Worm (Caenorhabditis elegans): ENCODE data around the gene rgs-1.

The rgs-1 gene

ce11 chrIII:10064140-10064539 lies 47.8 kb upstream of the rgs-1 start, which contains the start of gene ekl-6:
Gene ekl-6, plus strand, starts transcription at chrIII:10064404.
- TF ChIP-seq snpc-4 (tag; optimal IDR thresholded peaks at IDR 0.05) (no peak), unc-55 (GFP tag; optimal IDR thresholded peaks at IDR 0.05) (peak; percentile 54), lsy-2 (tag; optimal IDR thresholded peaks at IDR 0.05) (peak in 1 of 2 experiments; percentile 47), ceh-16 (tag; optimal IDR thresholded peaks at IDR 0.05) (no peak), R02D3.7 (tag; optimal IDR thresholded peaks at IDR 0.05) (no peak), sma-3 (GFP tag; optimal IDR thresholded peaks at IDR 0.05) (peak; percentile 63), ztf-11 (tag; optimal IDR thresholded peaks at IDR 0.05) (no peak), fos-1 (tag; optimal IDR thresholded peaks at IDR 0.05) (peak; percentile 21), ZK546.5 (tag; optimal IDR thresholded peaks at IDR 0.05) (no peak), sma-9 (GFP tag; optimal IDR thresholded peaks at IDR 0.05) (peak; percentile 68), sma-9 (tag; optimal IDR thresholded peaks at IDR 0.05) (no peak), ztf-4 (tag; optimal IDR thresholded peaks at IDR 0.05) (no peak), F13H6.1 (tag; optimal IDR thresholded peaks at IDR 0.05) (peak; percentile 58), skn-1 (tag; optimal IDR thresholded peaks at IDR 0.05) (no peak), nhr-6 (tag; optimal IDR thresholded peaks at IDR 0.05) (no peak), mbf-1 (tag; optimal IDR thresholded peaks at IDR 0.05) (no peak), elt-3 (tag; optimal IDR thresholded peaks at IDR 0.05) (no peak), crh-2 (tag; optimal IDR thresholded peaks at IDR 0.05) (peak; percentile 4), C34F6.9 (tag; optimal IDR thresholded peaks at IDR 0.05) (peak; percentile 73), nhr-12 (tag; optimal IDR thresholded peaks at IDR 0.05) (no peak), gmeb-1 (tag; optimal IDR thresholded peaks at IDR 0.05) (peak; percentile 51), nhr-25 (tag; optimal IDR thresholded peaks at IDR 0.05) (no peak)

- TF ChIP-seq lin-13 (GFP tag; optimal IDR thresholded peaks at IDR 0.05) (no peak), R02D3.7 (tag; optimal IDR thresholded peaks at IDR 0.05) (no peak), elt-3 (tag; optimal IDR thresholded peaks at IDR 0.05) (no peak), ZK546.5 (tag; optimal IDR thresholded peaks at IDR 0.05) (no peak), ztf-11 (tag; optimal IDR thresholded peaks at IDR 0.05) (no peak), nhr-10 (tag; optimal IDR thresholded peaks at IDR 0.05) (no peak), unc-39 (tag; optimal IDR thresholded peaks at IDR 0.05) (no peak), ztf-4 (tag; optimal IDR thresholded peaks at IDR 0.05) (no peak), nhr-129 (tag; optimal IDR thresholded peaks at IDR 0.05) (no peak), blmp-1 (tag; optimal IDR thresholded peaks at IDR 0.05; ENCODE audit: insufficient read depth) (no peak), alr-1 (tag; optimal IDR thresholded peaks at IDR 0.05) (no peak), unc-55 (GFP tag; optimal IDR thresholded peaks at IDR 0.05) (no peak), Y55F3AM.14 (GFP tag; optimal IDR thresholded peaks at IDR 0.05) (no peak), nhr-23 (tag; optimal IDR thresholded peaks at IDR 0.05) (no peak), skn-1 (tag; optimal IDR thresholded peaks at IDR 0.05) (no peak), mbf-1 (tag; optimal IDR thresholded peaks at IDR 0.05) (no peak), mab-5 (tag; optimal IDR thresholded peaks at IDR 0.05) (no peak), nhr-6 (tag; optimal IDR thresholded peaks at IDR 0.05) (no peak)
These were observed 44.2 kb upstream of the rgs-1 start, which contains the start of gene T16G12.13 for ce11 chrIII:10060573-10060972. Gene T16G12.13, plus strand, starts transcription at chrIII:10060865.

- TF ChIP-seq unc-39 (tag; optimal IDR thresholded peaks at IDR 0.05) = no peak
- TF ChIP-seq dmd-4 (tag; optimal IDR thresholded peaks at IDR 0.05) = no peak
- no peak for TF ChIP-seq ztf-1 (GFP tag; conservative IDR thresholded peaks at IDR 0.05)
- TF ChIP-seq unc-55 (GFP tag; optimal IDR thresholded peaks at IDR 0.05) = no peak
- no peak for TF ChIP-seq nhr-11 (tag; optimal IDR thresholded peaks at IDR 0.05)
- TF ChIP-seq sem-4 (tag; optimal IDR thresholded peaks at IDR 0.05) = no peak
- no peak for TF ChIP-seq nhr-6 (tag; optimal IDR thresholded peaks at IDR 0.05)
- no peak for TF ChIP-seq egl-27 (tag; optimal IDR thresholded peaks at IDR 0.05)
- no peak for TF ChIP-seq R02D3.7 (tag; optimal IDR thresholded peaks at IDR 0.05)
These were observed 42.6 kb upstream of the rgs-1 start, which contains the start of gene T16G12.8 for ce11 chrIII:10059002-10059401. Gene T16G12.8, plus strand, starts transcription at chrIII:10059302.

ce11 chrIII:10057518-10057917 lies 41.2 kb upstream of the rgs-1 start, which contains the start of gene T16G12.4:
Gene T16G12.4, plus strand, starts transcription at chrIII:10057818.
- TF ChIP-seq F13H6.1 (tag; optimal IDR thresholded peaks at IDR 0.05) (no peak), nhr-77 (tag; optimal IDR thresholded peaks at IDR 0.05) (no peak), unc-62 (GFP tag; optimal IDR thresholded peaks at IDR 0.05) (no peak), nhr-25 (tag; optimal IDR thresholded peaks at IDR 0.05) (no peak), ceh-82 (tag; optimal IDR thresholded peaks at IDR 0.05) (no peak), nhr-11 (tag; optimal IDR thresholded peaks at IDR 0.05) (no peak), skn-1 (tag; optimal IDR thresholded peaks at IDR 0.05) (no peak), crh-2 (tag; optimal IDR thresholded peaks at IDR 0.05) (no peak), elt-3 (tag; optimal IDR thresholded peaks at IDR 0.05) (no peak), sem-4 (tag; optimal IDR thresholded peaks at IDR 0.05) (no peak), fos-1 (tag; optimal IDR thresholded peaks at IDR 0.05) (no peak)

Measured in whole organism, L2 larva.